Worm (Caenorhabditis elegans) whole organism, L3 larva: ENCODE data around the gene gst-6.

Source experiments
- R02D3.7 ChIP-seq: fragments of 150-350 bp; optimal IDR thresholded peaks from 2 replicates; lab custom pipeline; 2014; ENCODE audit warnings: missing biosample characterization, missing genetic modification characterization
- ceh-28 ChIP-seq: fragments of 150-350 bp; optimal IDR thresholded peaks from 2 replicates; lab custom pipeline; 2014; ENCODE audit warnings: missing biosample characterization, missing genetic modification reagents, missing genetic modification characterization
- ceh-82 ChIP-seq: fragments of 150-350 bp; optimal IDR thresholded peaks from 2 replicates; lab custom pipeline; 2014; ENCODE audit warnings: missing biosample characterization, missing genetic modification characterization
- egl-27 ChIP-seq: sonication (generic microtip); optimal IDR thresholded peaks from 4 replicates; lab custom pipeline; 2017; ENCODE audit warnings: missing biosample characterization, missing genetic modification reagents, missing genetic modification characterization
- elt-1 ChIP-seq: fragments of 150-350 bp; optimal IDR thresholded peaks from 2 replicates; lab custom pipeline; 2014; ENCODE audit warnings: missing biosample characterization, missing genetic modification characterization
- elt-2 ChIP-seq: sonication (generic microtip); optimal IDR thresholded peaks from 2 replicates; lab custom pipeline; 2016; ENCODE audit warnings: missing genetic modification reagents, mild to moderate bottlenecking, missing genetic modification characterization, missing compliant biosample characterization
- elt-3 ChIP-seq, 3 experiments: fragments of 150-350 bp in 1 of 3; sonication (generic microtip) in 2 of 3; optimal IDR thresholded peaks; 2 replicates in 2 of 3; 4 replicates in 1 of 3; lab custom pipeline; 2014 to 2017; ENCODE audit warnings: missing biosample characterization in 3 of 3, missing genetic modification characterization in 3 of 3
- fkh-10 ChIP-seq: sonication (generic microtip); optimal IDR thresholded peaks from 2 replicates; lab custom pipeline; 2017; ENCODE audit warnings: missing biosample characterization, missing genetic modification reagents, missing genetic modification characterization
- fkh-2 ChIP-seq: fragments of 150-350 bp; optimal IDR thresholded peaks from 2 replicates; lab custom pipeline; 2014; ENCODE audit warnings: missing biosample characterization, missing genetic modification reagents, missing genetic modification characterization
- fos-1 ChIP-seq: fragments of 150-350 bp; optimal IDR thresholded peaks from 2 replicates; lab custom pipeline; 2014; ENCODE audit warnings: missing biosample characterization, missing genetic modification characterization
- jun-1 ChIP-seq: fragments of 150-350 bp; optimal IDR thresholded peaks from 2 replicates; lab custom pipeline; 2014; ENCODE audit warnings: missing biosample characterization, missing genetic modification reagents, missing genetic modification characterization
- lin-39 ChIP-seq: fragments of 150-350 bp; optimal IDR thresholded peaks from 2 replicates; lab custom pipeline; 2018; ENCODE audit warnings: missing biosample characterization, missing genetic modification reagents, missing genetic modification characterization
- lsy-12 ChIP-seq: sonication (generic microtip); optimal IDR thresholded peaks from 2 replicates; lab custom pipeline; 2016; ENCODE audit warnings: mild to moderate bottlenecking, missing genetic modification characterization, missing compliant biosample characterization
- mml-1 ChIP-seq: fragments of 150-350 bp; sonication (generic microtip); optimal IDR thresholded peaks from 3 replicates; lab custom pipeline; 2014; ENCODE audit warnings: missing biosample characterization, missing genetic modification characterization
- nfya-1 ChIP-seq: sonication (generic microtip); optimal IDR thresholded peaks from 2 replicates; lab custom pipeline; 2017; ENCODE audit warnings: missing genetic modification characterization, mild to moderate bottlenecking, missing compliant biosample characterization, antibody characterized with exemption, moderate library complexity; ENCODE audit not compliant: insufficient read depth
- nhr-11 ChIP-seq: fragments of 150-350 bp; optimal IDR thresholded peaks from 2 replicates; lab custom pipeline; 2014; ENCODE audit warnings: missing biosample characterization, missing genetic modification characterization
- nhr-23 ChIP-seq: fragments of 150-350 bp; optimal IDR thresholded peaks from 2 replicates; lab custom pipeline; 2014; ENCODE audit warnings: missing biosample characterization, missing genetic modification reagents, missing genetic modification characterization
- nhr-237 ChIP-seq: fragments of 150-350 bp; optimal IDR thresholded peaks from 2 replicates; lab custom pipeline; 2014; ENCODE audit warnings: missing biosample characterization, missing genetic modification characterization
- nhr-25 ChIP-seq: sonication (generic microtip); optimal IDR thresholded peaks from 2 replicates; lab custom pipeline; 2017; ENCODE audit warnings: missing biosample characterization, missing genetic modification characterization
- nhr-28 ChIP-seq: fragments of 150-350 bp; optimal IDR thresholded peaks from 2 replicates; lab custom pipeline; 2014; ENCODE audit warnings: missing biosample characterization, missing genetic modification characterization
- nhr-43 ChIP-seq: sonication (generic microtip); optimal IDR thresholded peaks from 2 replicates; lab custom pipeline; 2016; ENCODE audit warnings: mild to moderate bottlenecking, missing genetic modification characterization, missing compliant biosample characterization; ENCODE audit not compliant: poor library complexity, severe bottlenecking
- nhr-67 ChIP-seq: fragments of 150-350 bp; optimal IDR thresholded peaks from 2 replicates; lab custom pipeline; 2014; ENCODE audit warnings: missing biosample characterization, missing genetic modification characterization
- nhr-77 ChIP-seq: fragments of 150-350 bp; optimal IDR thresholded peaks from 2 replicates; lab custom pipeline; 2014; ENCODE audit warnings: missing biosample characterization, missing genetic modification characterization
- pha-4 ChIP-seq: fragments of 150-350 bp; optimal IDR thresholded peaks from 2 replicates; lab custom pipeline; 2014; ENCODE audit warnings: missing biosample characterization, missing genetic modification reagents, missing genetic modification characterization
- pqm-1 ChIP-seq: fragments of 150-350 bp; optimal IDR thresholded peaks from 2 replicates; lab custom pipeline; 2017; ENCODE audit warnings: missing biosample characterization, missing genetic modification characterization, inconsistent platforms
- skn-1 ChIP-seq: fragments of 150-350 bp; optimal IDR thresholded peaks from 2 replicates; lab custom pipeline; 2014; ENCODE audit warnings: missing biosample characterization, missing genetic modification characterization
- unc-39 ChIP-seq: sonication (generic microtip); optimal IDR thresholded peaks from 4 replicates; lab custom pipeline; 2017; ENCODE audit warnings: missing biosample characterization, missing genetic modification characterization
- unc-62 ChIP-seq: fragments of 150-350 bp; sonication (generic microtip); optimal IDR thresholded peaks from 4 replicates; lab custom pipeline; 2014; ENCODE audit warnings: missing biosample characterization, missing genetic modification reagents, missing genetic modification characterization
- zag-1 ChIP-seq: fragments of 150-350 bp; optimal IDR thresholded peaks from 2 replicates; lab custom pipeline; 2014; ENCODE audit warnings: missing biosample characterization, missing genetic modification characterization
- ztf-11 ChIP-seq: fragments of 150-350 bp; optimal IDR thresholded peaks from 2 replicates; lab custom pipeline; 2014; ENCODE audit warnings: missing biosample characterization, missing genetic modification characterization

gst-6 gene

ce11 chrII:4871834-4872233, 7.9 kb upstream of the gst-6 start:
- no peak for TF ChIP-seq ztf-11 (tag; lab: Kevin White, UChicago)
- no peak for TF ChIP-seq fkh-2 (tag; lab: Kevin White, UChicago)
- TF ChIP-seq nhr-23: no peak
- TF ChIP-seq fos-1: no peak
- TF ChIP-seq unc-39 (tag; lab: Kevin White, UChicago): no peak
- TF ChIP-seq elt-1 (tag; lab: Kevin White, UChicago): no peak
- TF ChIP-seq ceh-82: no peak
- TF ChIP-seq nhr-43 (tag; lab: Kevin White, UChicago): peak; percentile 35

DNA sequence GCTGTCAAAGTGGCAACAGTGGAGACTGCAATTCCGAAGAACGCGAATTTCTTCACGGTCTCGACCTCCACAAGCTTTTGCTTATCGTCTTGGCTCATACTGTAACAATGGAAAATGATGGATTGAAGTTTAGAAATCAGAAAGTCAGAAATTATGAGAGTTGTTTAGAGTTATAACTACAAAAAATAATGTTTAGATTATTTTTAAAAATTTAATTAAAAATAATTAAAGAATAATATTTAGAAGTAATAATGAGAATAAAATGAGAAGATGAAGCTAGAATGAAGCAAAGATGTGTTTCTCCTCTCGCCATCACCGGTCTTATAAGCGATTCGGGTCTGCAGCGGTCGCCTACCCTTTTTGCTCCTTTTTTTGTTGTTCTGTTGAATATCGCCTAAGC, 6.7 kb upstream of the gst-6 start, which contains the start of gene col-73:
TSS of gene col-73 (minus strand) at position 101 of the 400 bp plus-strand sequence.
- no peak for TF ChIP-seq ceh-82
- no peak for TF ChIP-seq R02D3.7 (tag; lab: Kevin White, UChicago)
- no peak for TF ChIP-seq nhr-237 (tag; lab: Kevin White, UChicago)
- no peak for TF ChIP-seq lin-39
- no peak for TF ChIP-seq skn-1 (tag; lab: Kevin White, UChicago)
- TF ChIP-seq mml-1 (tag; lab: Kevin White, UChicago): no peak
- TF ChIP-seq nhr-67: no peak
- no peak for TF ChIP-seq nhr-77
- TF ChIP-seq ztf-11 (tag; lab: Kevin White, UChicago): no peak
- no peak for TF ChIP-seq nhr-28 (tag; lab: Kevin White, UChicago)
- TF ChIP-seq lsy-12 (tag; lab: Kevin White, UChicago): no peak
- no peak for TF ChIP-seq fos-1
- TF ChIP-seq, all 47 proteins: peak for 0

ce11 chrII:4874335-4874861, 5.3 kb upstream of the gst-6 start, which contains the start of gene F11G11.15:
Gene F11G11.15, plus strand, starts transcription at chrII:4874845.
- TF ChIP-seq elt-3 (tag; optimal IDR thresholded peaks at IDR 0.05; lab: Kevin White, UChicago): peak in 1 of 3 experiments; percentile 42
- TF ChIP-seq nhr-43 (tag; lab: Kevin White, UChicago): peak; percentile 25
- TF ChIP-seq fos-1: no peak
- peak; percentile 79 for TF ChIP-seq nhr-25

- TF ChIP-seq nhr-23: peak; percentile 55
- TF ChIP-seq elt-3 (tag; optimal IDR thresholded peaks at IDR 0.05; lab: Kevin White, UChicago): peak in 1 of 3 experiments; percentile 6
- no peak for TF ChIP-seq nhr-28 (tag; lab: Kevin White, UChicago)
- TF ChIP-seq jun-1 (tag; lab: Kevin White, UChicago): no peak
- TF ChIP-seq nhr-25: peak; percentile 67
- no peak for TF ChIP-seq ceh-28 (tag; lab: Kevin White, UChicago)
- TF ChIP-seq nhr-43 (tag; lab: Kevin White, UChicago): peak; percentile 27
- TF ChIP-seq, all 47 proteins: peak for 4
These were observed 3.6 kb upstream of the gst-6 start, which contains the start of gene F11G11.13 for ce11 chrII:4876091-4876490. Gene F11G11.13, minus strand, starts transcription at chrII:4876179.

- no peak for TF ChIP-seq nhr-11 (tag; lab: Kevin White, UChicago)
- TF ChIP-seq unc-39 (tag; lab: Kevin White, UChicago): no peak
- TF ChIP-seq pha-4: peak; percentile 92
- peak; percentile 26 for TF ChIP-seq lin-39
- TF ChIP-seq nhr-28 (tag; lab: Kevin White, UChicago): no peak
- no peak for TF ChIP-seq ceh-28 (tag; lab: Kevin White, UChicago)
- peak; percentile 92 for TF ChIP-seq elt-2 (tag; lab: Kevin White, UChicago)
- peak; percentile 34 for TF ChIP-seq nhr-23
- no peak for TF ChIP-seq zag-1
- TF ChIP-seq nhr-43 (tag; lab: Kevin White, UChicago): no peak
- TF ChIP-seq R02D3.7 (tag; lab: Kevin White, UChicago): no peak
- no peak for TF ChIP-seq fkh-10 (GFP tag; lab: Kevin White, UChicago)
- TF ChIP-seq pqm-1 (tag; lab: Kevin White, UChicago): peak; percentile 76
- peak; percentile 96 for TF ChIP-seq skn-1 (tag; lab: Kevin White, UChicago)
- no peak for TF ChIP-seq fkh-2 (tag; lab: Kevin White, UChicago)
- no peak for TF ChIP-seq nhr-237 (tag; lab: Kevin White, UChicago)
- TF ChIP-seq unc-62 (GFP tag; lab: Kevin White, UChicago): no peak
- peak; percentile 25 for TF ChIP-seq nhr-25
- no peak for TF ChIP-seq egl-27 (tag; lab: Kevin White, UChicago)
- TF ChIP-seq nfya-1: peak; percentile 40
- TF ChIP-seq, all 47 proteins: peak for 8
These were observed 2.0 kb downstream of the gst-6 start, which contains the start of gene gst-7 for ce11 chrII:4881727-4882126. Gene gst-7, plus strand, starts transcription at chrII:4882062.
